Worm (Caenorhabditis elegans) whole organism, midembryonic: ENCODE measurements around the gene spin-3.

Experiments
- klf-2 ChIP-seq: fragments of 200-800 bp; sonication (Bioruptor generic); conservative IDR thresholded peaks from 2 replicates; pipeline ENCODE4 v1.3.6; 2022; ENCODE audit warnings: missing genetic modification reagents, missing genetic modification characterization, missing compliant biosample characterization
- med-1 ChIP-seq: sonication (generic microtip); optimal IDR thresholded peaks from 2 replicates; lab custom pipeline; 2017; ENCODE audit warnings: missing genetic modification characterization, mild to moderate bottlenecking, missing compliant biosample characterization, antibody characterized with exemption, missing genetic modification reagents; ENCODE audit not compliant: insufficient read depth
- tab-1 ChIP-seq: fragments of 200-800 bp; sonication (Bioruptor generic); IDR thresholded peaks from 2 replicates; pipeline ENCODE4 v1.3.6; 2022; ENCODE audit warnings: missing genetic modification characterization, missing compliant biosample characterization

- TF ChIP-seq klf-2 (GFP tag; lab: Robert Waterston, UW) (no peak), med-1 (GFP tag; lab: Kevin White, UChicago) (no peak), tab-1 (GFP tag; lab: Robert Waterston, UW) (no peak)
Observed at ce11 chrX:13178347-13178746, 48.3 kb downstream of the spin-3 start, which contains the start of gene nlp-3.
